Worm (Caenorhabditis elegans) whole organism, mixed stage, embryonic: ENCODE results near the gene R04F11.3.

Experiments
- nhr-76 ChIP-seq: sonication (generic microtip); optimal IDR thresholded peaks from 2 replicates; lab custom pipeline; 2017; ENCODE audit warnings: missing biosample characterization, missing genetic modification characterization
- ztf-11 ChIP-seq: fragments of 150-350 bp; optimal IDR thresholded peaks from 2 replicates; lab custom pipeline; 2014; ENCODE audit warnings: missing biosample characterization, missing genetic modification characterization

DNA sequence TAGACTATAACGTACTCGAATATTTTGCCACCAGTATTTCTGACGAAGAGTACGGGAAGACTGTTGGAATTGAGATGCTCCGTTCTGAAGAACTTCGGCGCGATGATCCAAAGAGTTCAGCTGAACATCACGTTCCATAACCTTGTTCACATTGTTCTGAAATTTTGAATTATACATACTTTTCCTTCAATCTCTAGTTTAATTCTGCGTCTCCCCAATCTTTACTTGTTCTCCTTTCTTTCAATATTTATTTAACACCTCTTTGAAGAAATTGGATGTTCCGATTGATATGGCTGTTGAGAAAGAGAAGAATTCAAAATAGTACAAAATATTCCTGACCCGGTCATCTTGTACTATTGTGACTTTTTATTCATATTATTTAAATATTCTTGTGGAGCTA, 27.9 kb upstream of the R04F11.3 start, which contains the start of gene F23H12.3:
- TF ChIP-seq nhr-76 (tag; lab: Kevin White, UChicago) (no peak), ztf-11 (tag; lab: Kevin White, UChicago) (no peak)
